Worm (Caenorhabditis elegans) whole organism, L4/young adult: Measurements from ENCODE around the gene F42F12.14.

Source experiments
- W03F9.2 ChIP-seq: fragments of 150-350 bp; optimal IDR thresholded peaks from 2 replicates; lab custom pipeline; 2014; ENCODE audit warnings: missing biosample characterization, missing genetic modification characterization
- dao-5 ChIP-seq: sonication (generic microtip); optimal IDR thresholded peaks from 2 replicates; lab custom pipeline; 2016; ENCODE audit warnings: missing genotype, missing genetic modification characterization, moderate library complexity, missing compliant biosample characterization

ce11 chrX:12375783-12376182 lies 27.4 kb downstream of the F42F12.14 start:
- TF ChIP-seq dao-5 (tag; lab: Kevin White, UChicago) (no peak), W03F9.2 (tag; lab: Kevin White, UChicago) (no peak)
